Fruit fly (Drosophila melanogaster) whole organism, wandering third instar larva: ENCODE results near the gene Hrd3.

Experiments
- Abd-B ChIP-seq: fragments of >200 bp; optimal IDR thresholded peaks from 2 replicates; lab custom pipeline; 2017; ENCODE audit warnings: missing biosample characterization, missing genetic modification characterization
- CG32264 ChIP-seq: fragments of 200-800 bp; sonication (Bioruptor generic); optimal IDR thresholded peaks from 2 replicates; lab custom pipeline; 2016; ENCODE audit warnings: missing biosample characterization, missing genetic modification characterization
- CG9705 ChIP-seq: fragments of 200-800 bp; sonication (Bioruptor generic); optimal IDR thresholded peaks from 2 replicates; lab custom pipeline; 2018; ENCODE audit warnings: missing biosample characterization, mild to moderate bottlenecking, missing genetic modification characterization
- CrebA ChIP-seq: fragments of 200-800 bp; sonication (Bioruptor generic); optimal IDR thresholded peaks from 2 replicates; lab custom pipeline; 2016; ENCODE audit warnings: missing biosample characterization, mild to moderate bottlenecking, missing genetic modification characterization, borderline replicate concordance
- Dfd ChIP-seq: fragments of >200 bp; optimal IDR thresholded peaks from 2 replicates; lab custom pipeline; 2017; ENCODE audit warnings: missing biosample characterization, missing genetic modification characterization
- Dif ChIP-seq: fragments of 200-275, 200-300 bp; sonication (Bioruptor generic); optimal IDR thresholded peaks from 2 replicates; lab custom pipeline; 2018; ENCODE audit warnings: missing biosample characterization, missing genetic modification characterization; ENCODE audit not compliant: partially characterized antibody
- GATAd ChIP-seq: sonication (Bioruptor generic); optimal IDR thresholded peaks from 2 replicates; lab custom pipeline; 2016; ENCODE audit warnings: missing biosample characterization, missing genetic modification characterization
- HLH106 ChIP-seq: fragments of 200-800 bp; optimal IDR thresholded peaks from 3 replicates; lab custom pipeline; 2019; ENCODE audit warnings: missing biosample characterization, mild to moderate bottlenecking, missing genetic modification characterization, moderate library complexity
- Hnf4 ChIP-seq: fragments of 200-800 bp; sonication (Bioruptor generic); optimal IDR thresholded peaks from 2 replicates; lab custom pipeline; 2016; ENCODE audit warnings: missing biosample characterization, mild to moderate bottlenecking, missing genetic modification characterization
- Hr78 ChIP-seq: fragments of >200 bp; optimal IDR thresholded peaks from 2 replicates; lab custom pipeline; 2017; ENCODE audit warnings: missing biosample characterization, missing genetic modification characterization
- Hr83 ChIP-seq: fragments of 200-300 bp; sonication (Bioruptor generic); optimal IDR thresholded peaks from 2 replicates; lab custom pipeline; 2016; ENCODE audit warnings: missing biosample characterization, mild to moderate bottlenecking, missing genetic modification characterization, moderate library complexity; ENCODE audit not compliant: poor library complexity, severe bottlenecking
- Jra ChIP-seq: sonication (Bioruptor generic); optimal IDR thresholded peaks from 2 replicates; lab custom pipeline; 2016; ENCODE audit warnings: missing biosample characterization, missing genetic modification characterization
- Mio ChIP-seq: sonication (Bioruptor generic); optimal IDR thresholded peaks from 2 replicates; lab custom pipeline; 2016; ENCODE audit warnings: missing biosample characterization, missing genetic modification characterization
- Myc ChIP-seq: fragments of >200 bp; optimal IDR thresholded peaks from 2 replicates; lab custom pipeline; 2017
- N ChIP-seq: fragments of >200 bp; optimal IDR thresholded peaks from 2 replicates; lab custom pipeline; 2018; ENCODE audit warnings: missing biosample characterization, missing external identifiers, missing genetic modification characterization
- Rel ChIP-seq, 2 experiments: fragments of 200-800 bp; sonication (Bioruptor generic) in 1 of 2; optimal IDR thresholded peaks; 2 replicates in 1 of 2; 3 replicates in 1 of 2; lab custom pipeline; 2016 to 2019; ENCODE audit warnings: mild to moderate bottlenecking in 2 of 2, missing biosample characterization in 2 of 2, missing genetic modification characterization in 2 of 2, moderate library complexity in 1 of 2
- Sp1 ChIP-seq: fragments of 200-800 bp; sonication (Bioruptor generic); optimal IDR thresholded peaks from 3 replicates; lab custom pipeline; 2019; ENCODE audit warnings: missing biosample characterization, mild to moderate bottlenecking, missing genetic modification characterization, moderate library complexity
- br ChIP-seq: fragments of 200-800 bp; sonication (Bioruptor generic); optimal IDR thresholded peaks from 2 replicates; lab custom pipeline; 2016; ENCODE audit warnings: missing biosample characterization, missing genetic modification characterization
- brk ChIP-seq: fragments of 200-800 bp; sonication (Bioruptor generic); optimal IDR thresholded peaks from 2 replicates; lab custom pipeline; 2016; ENCODE audit warnings: missing biosample characterization, mild to moderate bottlenecking, missing genetic modification characterization
- dmrt93B ChIP-seq: fragments of 200-800 bp; sonication (Bioruptor generic); optimal IDR thresholded peaks from 2 replicates; lab custom pipeline; 2018; ENCODE audit warnings: missing biosample characterization, mild to moderate bottlenecking, missing genetic modification characterization
- dsf ChIP-seq: sonication (Bioruptor generic); optimal IDR thresholded peaks from 2 replicates; lab custom pipeline; 2016; ENCODE audit warnings: missing biosample characterization, missing genetic modification characterization, borderline replicate concordance
- ey ChIP-seq: fragments of 200-800 bp; sonication (Bioruptor generic); optimal IDR thresholded peaks from 2 replicates; lab custom pipeline; 2016; ENCODE audit warnings: missing biosample characterization, missing genetic modification characterization
- foxo ChIP-seq, 2 experiments: fragments of 200-800 bp; sonication (Bioruptor generic); optimal IDR thresholded peaks; 2 replicates in 1 of 2; 3 replicates in 1 of 2; lab custom pipeline; 2016 to 2017; ENCODE audit warnings: missing biosample characterization in 2 of 2, missing genetic modification characterization in 2 of 2
- fru ChIP-seq: fragments of 200-800 bp; sonication (Bioruptor generic); optimal IDR thresholded peaks from 3 replicates; lab custom pipeline; 2016; ENCODE audit warnings: missing biosample characterization, mild to moderate bottlenecking, missing genetic modification characterization
- h ChIP-seq: fragments of 200-800 bp; sonication (Bioruptor generic); optimal IDR thresholded peaks from 3 replicates; lab custom pipeline; 2016; ENCODE audit warnings: missing biosample characterization, mild to moderate bottlenecking, missing genetic modification characterization
- psq ChIP-seq: fragments of 200-800 bp; sonication (Bioruptor generic); optimal IDR thresholded peaks from 3 replicates; lab custom pipeline; 2017; ENCODE audit warnings: missing biosample characterization, mild to moderate bottlenecking, missing genetic modification characterization, moderate library complexity
- rgr ChIP-seq: fragments of 200-800 bp; sonication (Bioruptor generic); optimal IDR thresholded peaks from 3 replicates; lab custom pipeline; 2016; ENCODE audit warnings: missing biosample characterization, mild to moderate bottlenecking, missing genetic modification characterization
- sage ChIP-seq: fragments of 200-800 bp; sonication (Bioruptor generic); optimal IDR thresholded peaks from 2 replicates; lab custom pipeline; 2016; ENCODE audit warnings: missing biosample characterization, mild to moderate bottlenecking, missing genetic modification characterization
- sv ChIP-seq: fragments of 200-800 bp; sonication (Bioruptor generic); optimal IDR thresholded peaks from 3 replicates; lab custom pipeline; 2016; ENCODE audit warnings: missing biosample characterization, missing genetic modification characterization
- tai ChIP-seq: sonication (Bioruptor generic); optimal IDR thresholded peaks from 2 replicates; lab custom pipeline; 2016; ENCODE audit warnings: missing biosample characterization, missing genetic modification characterization
- usp ChIP-seq: fragments of >200 bp; optimal IDR thresholded peaks from 2 replicates; lab custom pipeline; 2017; ENCODE audit warnings: missing biosample characterization, missing genetic modification characterization

Hrd3 gene

dm6 chr3R:23730472-23730801 lies 27.9 kb downstream of the Hrd3 start:
- TF ChIP-seq dmrt93B (GFP tag; lab: Kevin White, UChicago) (no peak), Rel (GFP tag; optimal IDR thresholded peaks at IDR 0.05; lab: Kevin White, UChicago) (no peak), Rel (tag; optimal IDR thresholded peaks at IDR 0.05; lab: Kevin White, UChicago) (peak; percentile 97), Dif (GFP tag; lab: Kevin White, UChicago) (no peak), sv (GFP tag; lab: Kevin White, UChicago) (no peak)
- TF ChIP-seq, all 38 proteins: peak for 1

dm6 chr3R:23729632-23730471 lies 28.5 kb downstream of the Hrd3 start:
- TF ChIP-seq N (GFP tag; lab: Kevin White, UChicago) (no peak), brk (GFP tag; lab: Kevin White, UChicago) (peak; percentile 52), Rel (GFP tag; optimal IDR thresholded peaks at IDR 0.05; lab: Kevin White, UChicago) (no peak), Rel (tag; optimal IDR thresholded peaks at IDR 0.05; lab: Kevin White, UChicago) (peak; percentile 5), h (GFP tag; lab: Kevin White, UChicago) (peak; percentile 40), usp (GFP tag; lab: Kevin White, UChicago) (no peak), Mio (GFP tag; lab: Kevin White, UChicago) (no peak), HLH106 (peak; percentile 8), foxo (GFP tag; optimal IDR thresholded peaks at IDR 0.05; lab: Kevin White, UChicago) (peak in 1 of 2 experiments; percentile 15), Dif (GFP tag; lab: Kevin White, UChicago) (peak; percentile 40), Sp1 (GFP tag; lab: Kevin White, UChicago) (peak; percentile 9), Hnf4 (GFP tag; lab: Kevin White, UChicago) (peak; percentile 2), br (peak; percentile 14), fru (GFP tag; lab: Kevin White, UChicago) (peak; percentile 14), CG9705 (GFP tag; lab: Kevin White, UChicago) (no peak)
- TF ChIP-seq, all 38 proteins: peak for 10

- TF ChIP-seq HLH106 (no peak), Rel (GFP tag; optimal IDR thresholded peaks at IDR 0.05; lab: Kevin White, UChicago) (no peak), Rel (tag; optimal IDR thresholded peaks at IDR 0.05; lab: Kevin White, UChicago) (no peak), Dfd (no peak), CG32264 (no peak), ey (GFP tag; lab: Kevin White, UChicago) (no peak), sage (GFP tag; lab: Kevin White, UChicago) (no peak), usp (GFP tag; lab: Kevin White, UChicago) (no peak), GATAd (GFP tag; lab: Kevin White, UChicago) (no peak), Abd-B (GFP tag; lab: Kevin White, UChicago) (no peak), CrebA (GFP tag; lab: Kevin White, UChicago) (no peak), sv (GFP tag; lab: Kevin White, UChicago) (no peak), Hr83 (GFP tag; lab: Kevin White, UChicago) (peak; percentile 24), tai (GFP tag; lab: Kevin White, UChicago) (no peak), N (GFP tag; lab: Kevin White, UChicago) (no peak), rgr (GFP tag; lab: Kevin White, UChicago) (peak; percentile 15), psq (no peak), Hnf4 (GFP tag; lab: Kevin White, UChicago) (no peak)
These were observed 29.3 kb downstream of the Hrd3 start for dm6 chr3R:23729066-23729465.

dm6 chr3R:23728086-23728485 lies 30.3 kb downstream of the Hrd3 start:
- TF ChIP-seq fru (GFP tag; lab: Kevin White, UChicago): no peak
- TF ChIP-seq rgr (GFP tag; lab: Kevin White, UChicago): no peak
- no peak for TF ChIP-seq Sp1 (GFP tag; lab: Kevin White, UChicago)
- TF ChIP-seq Myc: no peak
- peak; percentile 9 for TF ChIP-seq brk (GFP tag; lab: Kevin White, UChicago)
- no peak for TF ChIP-seq dsf (GFP tag; lab: Kevin White, UChicago)
- no peak for TF ChIP-seq Dif (GFP tag; lab: Kevin White, UChicago)
- TF ChIP-seq Jra: no peak
- no peak for TF ChIP-seq GATAd (GFP tag; lab: Kevin White, UChicago)
- TF ChIP-seq HLH106: no peak
- TF ChIP-seq psq: no peak
- TF ChIP-seq sage (GFP tag; lab: Kevin White, UChicago): peak; percentile 15
- TF ChIP-seq Hr78 (GFP tag; lab: Kevin White, UChicago): no peak
- TF ChIP-seq Hr83 (GFP tag; lab: Kevin White, UChicago): no peak
